Fruit fly (Drosophila melanogaster): ENCODE results near the gene CG15468.

Gene CG15468

DNA sequence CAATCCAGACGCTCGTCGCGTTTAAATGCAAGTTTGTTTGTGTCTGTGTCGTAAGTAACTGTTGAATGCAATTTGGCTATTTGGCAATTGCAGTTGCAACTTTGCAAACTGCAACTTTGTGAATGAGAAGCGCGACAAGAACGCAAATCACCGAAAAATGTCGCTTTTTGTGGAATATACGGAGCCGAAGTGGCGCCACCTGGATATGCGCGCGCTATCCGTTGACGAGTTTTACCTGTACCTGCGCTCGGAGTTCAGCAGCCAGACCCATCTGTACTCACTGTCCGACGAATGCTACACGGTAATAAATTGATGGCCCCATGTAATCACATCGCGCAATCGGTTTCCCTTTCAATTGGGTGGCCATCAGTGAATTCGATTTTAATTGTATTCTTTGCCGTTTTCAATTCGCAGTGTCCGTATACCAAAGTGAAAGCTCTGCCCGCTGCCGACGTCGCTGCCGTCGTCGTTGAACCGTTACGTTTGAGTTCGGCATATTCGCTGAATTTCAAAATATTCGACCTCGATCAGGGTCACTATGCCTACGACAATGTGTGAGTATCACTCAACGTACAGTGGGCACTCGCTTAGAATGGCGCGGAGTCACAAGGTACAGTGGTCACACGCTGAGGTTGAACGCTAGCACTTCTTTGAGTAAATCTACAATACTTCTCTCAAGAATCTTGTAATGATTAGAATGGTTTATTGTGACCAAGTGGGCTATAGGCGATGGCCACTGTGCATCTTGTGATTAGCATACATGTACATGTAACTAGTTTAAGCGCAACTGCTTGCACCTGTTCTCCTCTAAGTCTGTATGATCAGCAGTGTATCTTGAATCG lies 41.7 kb downstream of the CG15468 start:
- TF ChIP-seq h (GFP tag; optimal IDR thresholded peaks at IDR 0.05) (peak; percentile 73), sv (GFP tag; optimal IDR thresholded peaks at IDR 0.05) (peak; percentile 67), Hnf4 (GFP tag; optimal IDR thresholded peaks at IDR 0.05) (no peak), woc (GFP tag; optimal IDR thresholded peaks at IDR 0.05) (peak; percentile 21), Vsx2 (GFP tag; optimal IDR thresholded peaks at IDR 0.05; ENCODE audit: partially characterized antibody) (no peak), brk (GFP tag; optimal IDR thresholded peaks at IDR 0.05) (no peak), lola (GFP tag; optimal IDR thresholded peaks at IDR 0.05) (no peak), HLH106 (tag; optimal IDR thresholded peaks at IDR 0.05) (peak; percentile 56), fru (GFP tag; optimal IDR thresholded peaks at IDR 0.05) (peak; percentile 72), jim (GFP tag; optimal IDR thresholded peaks at IDR 0.05) (no peak), rgr (GFP tag; optimal IDR thresholded peaks at IDR 0.05) (peak; percentile 73), Sp1 (GFP tag; optimal IDR thresholded peaks at IDR 0.05) (peak; percentile 11), Dif (GFP tag; optimal IDR thresholded peaks at IDR 0.05; ENCODE audit: partially characterized antibody) (no peak), foxo (GFP tag; optimal IDR thresholded peaks at IDR 0.05) (peak in 1 of 2 experiments; percentile 79), pan (optimal IDR thresholded peaks at IDR 0.05) (no peak), CrebA (GFP tag; optimal IDR thresholded peaks at IDR 0.05; ENCODE audit: borderline replicate concordance) (no peak), OdsH (GFP tag; optimal IDR thresholded peaks at IDR 0.05) (peak; percentile 70), dsf (GFP tag; optimal IDR thresholded peaks at IDR 0.05; ENCODE audit: borderline replicate concordance) (no peak), ey (GFP tag; optimal IDR thresholded peaks at IDR 0.05) (peak; percentile 78), Dfd (GFP tag; optimal IDR thresholded peaks at IDR 0.05) (no peak), Rel (GFP tag; optimal IDR thresholded peaks at IDR 0.05) (no peak), Rel (tag; optimal IDR thresholded peaks at IDR 0.05) (no peak), CG9705 (GFP tag; optimal IDR thresholded peaks at IDR 0.05) (no peak), psq (GFP tag; optimal IDR thresholded peaks at IDR 0.05) (peak; percentile 17), br (GFP tag; optimal IDR thresholded peaks at IDR 0.05) (peak; percentile 65)

DNA sequence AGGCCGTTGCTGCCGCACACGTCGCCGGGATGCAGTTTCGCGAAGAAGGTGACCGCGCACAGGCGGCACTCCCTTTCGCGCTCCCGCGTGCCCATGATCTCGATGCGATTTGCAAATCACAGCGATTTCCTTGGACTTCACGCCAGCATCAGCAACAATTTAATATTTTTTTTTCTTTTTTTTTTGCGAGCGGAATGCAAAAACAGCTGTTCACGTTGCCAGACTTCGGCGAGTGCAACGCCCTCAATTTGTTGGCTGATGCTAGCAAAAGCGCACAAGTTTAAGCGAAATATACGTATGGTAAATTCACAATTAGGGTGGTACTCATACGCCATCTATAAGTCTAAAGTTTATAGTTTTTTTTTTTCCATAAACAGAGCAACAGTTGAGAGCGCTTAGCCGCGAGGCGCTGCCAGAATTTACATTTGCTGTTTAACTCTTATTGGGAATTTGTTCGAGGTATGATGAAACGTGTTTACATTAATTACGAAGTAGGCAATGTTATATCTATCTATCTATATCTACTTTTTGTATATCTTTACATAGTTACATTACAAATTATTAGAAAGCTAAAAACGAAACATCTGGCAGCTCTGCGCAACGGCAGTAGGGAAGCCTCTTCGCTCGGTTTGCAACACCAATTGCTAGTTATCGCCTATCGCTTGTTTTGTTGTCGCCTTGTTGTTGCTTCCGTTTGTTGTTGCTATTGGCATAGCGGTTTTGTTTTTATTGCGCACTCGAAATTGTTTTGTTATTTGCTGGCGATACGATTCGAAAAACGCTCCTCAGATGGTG lies 42.5 kb downstream of the CG15468 start, which contains the start of the genes CG4041 and Hgsnat:
CG4041 (minus strand) TSS at position 220 of the 795 bp plus-strand sequence.
Hgsnat (plus strand) TSS at position 503 of the 795 bp plus-strand sequence.
- TF ChIP-seq Sp1 (GFP tag; optimal IDR thresholded peaks at IDR 0.05) = peak; percentile 33
- no peak for TF ChIP-seq dl (GFP tag; optimal IDR thresholded peaks at IDR 0.05; ENCODE audit: insufficient read depth in 1 of 2, partially characterized antibody in 2 of 2)
- TF ChIP-seq dmrt93B (GFP tag; optimal IDR thresholded peaks at IDR 0.05) = peak; percentile 25
- TF ChIP-seq Mio (GFP tag; optimal IDR thresholded peaks at IDR 0.05) = no peak
- no peak for TF ChIP-seq tai (GFP tag; optimal IDR thresholded peaks at IDR 0.05)
- TF ChIP-seq Hr83 (GFP tag; optimal IDR thresholded peaks at IDR 0.05; ENCODE audit: poor library complexity, severe bottlenecking) = no peak
- peak; percentile 25 for TF ChIP-seq psq (GFP tag; optimal IDR thresholded peaks at IDR 0.05)
- TF ChIP-seq Jra (GFP tag; optimal IDR thresholded peaks at IDR 0.05) = peak; percentile 44
- peak; percentile 1 for TF ChIP-seq OdsH (GFP tag; optimal IDR thresholded peaks at IDR 0.05)
- TF ChIP-seq Rel (GFP tag; optimal IDR thresholded peaks at IDR 0.05) = no peak
- no peak for TF ChIP-seq Rel (tag; optimal IDR thresholded peaks at IDR 0.05)
- TF ChIP-seq Vsx2 (GFP tag; optimal IDR thresholded peaks at IDR 0.05; ENCODE audit: partially characterized antibody) = no peak
- peak; percentile 43 for TF ChIP-seq sv (GFP tag; optimal IDR thresholded peaks at IDR 0.05)
- no peak for TF ChIP-seq GATAd (GFP tag; optimal IDR thresholded peaks at IDR 0.05)
- TF ChIP-seq pan (optimal IDR thresholded peaks at IDR 0.05) = no peak
- TF ChIP-seq sage (GFP tag; optimal IDR thresholded peaks at IDR 0.05) = no peak
- peak; percentile 36 for TF ChIP-seq HLH106 (tag; optimal IDR thresholded peaks at IDR 0.05)
- peak; percentile 26 for TF ChIP-seq fru (GFP tag; optimal IDR thresholded peaks at IDR 0.05)
- peak; percentile 22 for TF ChIP-seq dsf (GFP tag; optimal IDR thresholded peaks at IDR 0.05; ENCODE audit: borderline replicate concordance)
- no peak for TF ChIP-seq usp (GFP tag; optimal IDR thresholded peaks at IDR 0.05)
- peak; percentile 33 for TF ChIP-seq rgr (GFP tag; optimal IDR thresholded peaks at IDR 0.05)
- peak; percentile 29 for TF ChIP-seq h (GFP tag; optimal IDR thresholded peaks at IDR 0.05)
- TF ChIP-seq Dif (GFP tag; optimal IDR thresholded peaks at IDR 0.05; ENCODE audit: partially characterized antibody) = no peak
- peak; percentile 29 for TF ChIP-seq ey (GFP tag; optimal IDR thresholded peaks at IDR 0.05)
- peak in 1 of 2 experiments; percentile 49 for TF ChIP-seq foxo (GFP tag; optimal IDR thresholded peaks at IDR 0.05)
- TF ChIP-seq Myc (optimal IDR thresholded peaks at IDR 0.05) = no peak
- no peak for TF ChIP-seq Hr78 (GFP tag; optimal IDR thresholded peaks at IDR 0.05)
- no peak for TF ChIP-seq Abd-B (GFP tag; optimal IDR thresholded peaks at IDR 0.05)
- peak; percentile 7 for TF ChIP-seq woc (GFP tag; optimal IDR thresholded peaks at IDR 0.05)
- TF ChIP-seq brk (GFP tag; optimal IDR thresholded peaks at IDR 0.05) = no peak
- TF ChIP-seq CrebA (GFP tag; optimal IDR thresholded peaks at IDR 0.05; ENCODE audit: borderline replicate concordance) = no peak
- TF ChIP-seq Hnf4 (GFP tag; optimal IDR thresholded peaks at IDR 0.05) = peak; percentile 39
- peak; percentile 23 for TF ChIP-seq br (GFP tag; optimal IDR thresholded peaks at IDR 0.05)
- TF ChIP-seq CG32264 (GFP tag; optimal IDR thresholded peaks at IDR 0.05) = no peak
- TF ChIP-seq lola (GFP tag; optimal IDR thresholded peaks at IDR 0.05) = no peak
- TF ChIP-seq CG9705 (GFP tag; optimal IDR thresholded peaks at IDR 0.05) = no peak
- no peak for TF ChIP-seq jim (GFP tag; optimal IDR thresholded peaks at IDR 0.05)

Measured in whole organism, wandering third instar larva.